Worm (Caenorhabditis elegans) whole organism, early embryonic: ENCODE data around the gene tsp-6.

Experiments used
- B0310.2 ChIP-seq: sonication (generic microtip); optimal IDR thresholded peaks from 2 replicates; lab custom pipeline; 2016; ENCODE audit warnings: mild to moderate bottlenecking, missing genetic modification characterization, missing compliant biosample characterization
- F13C5.2 ChIP-seq: sonication (generic microtip); optimal IDR thresholded peaks from 2 replicates; lab custom pipeline; 2017; ENCODE audit warnings: mild to moderate bottlenecking, missing genetic modification characterization, inconsistent platforms, missing compliant biosample characterization
- ama-1 ChIP-seq: fragments of 150-350 bp; optimal IDR thresholded peaks from 2 replicates; lab custom pipeline; 2014
- ceh-13 ChIP-seq: fragments of 200-800 bp; sonication (Bioruptor generic); optimal IDR thresholded peaks from 2 replicates; lab custom pipeline; 2018; ENCODE audit warnings: mild to moderate bottlenecking, missing genetic modification characterization, missing compliant biosample characterization
- ceh-36 ChIP-seq: sonication (generic microtip); optimal IDR thresholded peaks from 2 replicates; lab custom pipeline; 2016; ENCODE audit warnings: missing genetic modification characterization, inconsistent platforms, missing compliant biosample characterization
- flt-1 ChIP-seq: fragments of 200-800 bp; sonication (Bioruptor generic); IDR thresholded peaks from 2 replicates; pipeline ENCODE4 v1.3.6; 2022; ENCODE audit warnings: missing genetic modification characterization, missing compliant biosample characterization
- hmbx-1 ChIP-seq: sonication (generic microtip); optimal IDR thresholded peaks from 2 replicates; lab custom pipeline; 2016; ENCODE audit warnings: mild to moderate bottlenecking, missing genetic modification characterization, missing compliant biosample characterization
- hmg-4 ChIP-seq: fragments of 200-800 bp; sonication (Bioruptor generic); optimal IDR thresholded peaks from 2 replicates; lab custom pipeline; 2018; ENCODE audit warnings: mild to moderate bottlenecking, missing genetic modification characterization, missing compliant biosample characterization
- scrt-1 ChIP-seq: fragments of 200-800 bp; sonication (Bioruptor generic); IDR thresholded peaks from 2 replicates; pipeline ENCODE4 v1.3.6; 2022; ENCODE audit warnings: missing genetic modification characterization, missing compliant biosample characterization
- tbx-37 ChIP-seq: fragments of 200-800 bp; sonication (Bioruptor generic); conservative IDR thresholded peaks from 2 replicates; pipeline ENCODE4 v1.3.6; 2022; ENCODE audit warnings: missing genetic modification reagents, missing genetic modification characterization, missing compliant biosample characterization

DNA sequence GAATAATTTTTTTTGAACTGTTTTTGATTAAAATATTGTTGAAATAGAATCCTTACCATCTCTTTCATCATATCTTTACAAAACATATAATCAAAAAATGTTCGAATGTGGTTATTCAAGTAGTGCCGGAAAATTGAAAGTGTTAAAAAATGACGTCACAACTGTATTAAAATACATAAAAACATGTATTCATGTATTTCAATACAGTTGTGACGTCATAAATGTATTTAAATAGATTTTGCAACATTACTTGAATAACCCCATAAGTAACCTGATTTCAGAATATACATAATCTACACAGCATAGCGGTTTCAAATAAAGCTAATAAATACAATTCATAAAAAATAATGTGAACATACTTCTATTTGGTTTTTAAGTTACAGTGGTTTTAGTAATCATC is 43.3 kb upstream of the tsp-6 start:
- no peak for TF ChIP-seq tbx-37
- TF ChIP-seq ceh-13 (GFP tag; lab: Kevin White, UChicago), result no peak
- no peak for TF ChIP-seq F13C5.2 (tag; lab: Kevin White, UChicago)
- TF ChIP-seq ama-1, result no peak
- no peak for TF ChIP-seq flt-1 (GFP tag; lab: Robert Waterston, UW)
- TF ChIP-seq ceh-36 (tag; lab: Kevin White, UChicago), result no peak
- TF ChIP-seq scrt-1 (GFP tag; lab: Robert Waterston, UW), result no peak
- no peak for TF ChIP-seq B0310.2
- TF ChIP-seq hmbx-1, result no peak
- no peak for TF ChIP-seq hmg-4 (GFP tag; lab: Kevin White, UChicago)
